Fruit fly (Drosophila melanogaster): ENCODE results near the gene by.
A peak's percentile ranks its signal among the peaks of the same experiment; 100 is the strongest.

by gene

DNA sequence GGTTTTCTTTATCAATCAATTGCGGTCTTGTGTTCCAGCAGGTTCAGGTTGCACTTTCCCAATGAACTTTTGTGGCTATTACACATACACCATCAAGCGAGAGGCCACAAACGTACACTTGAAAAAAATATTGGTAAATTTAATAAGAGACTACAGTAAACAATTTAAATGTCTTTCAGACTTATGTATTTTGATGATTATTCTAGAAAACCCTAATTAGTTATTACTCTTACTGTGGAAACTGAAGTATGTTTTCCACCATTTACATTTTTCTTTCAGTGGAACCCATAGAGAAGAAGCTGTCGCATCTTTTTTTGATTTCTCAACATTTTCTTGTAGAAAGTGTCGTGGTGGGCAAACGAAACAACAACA, 1.3 kb upstream of the by start (continued):
- no peak for TF ChIP-seq fd102C (GFP tag; optimal IDR thresholded peaks at IDR 0.05)
- peak; percentile 89 for TF ChIP-seq CrebB (tag; optimal IDR thresholded peaks at IDR 0.05)
- TF ChIP-seq lmd (GFP tag; IDR thresholded peaks at IDR 0.05): peak; percentile 87
- TF ChIP-seq slp2 (GFP tag; optimal IDR thresholded peaks at IDR 0.05): peak; percentile 88
- peak; percentile 90 for TF ChIP-seq cato (GFP tag; optimal IDR thresholded peaks at IDR 0.05; ENCODE audit: borderline replicate concordance)
- peak; percentile 77 for TF ChIP-seq fd64A (GFP tag; optimal IDR thresholded peaks at IDR 0.05)
- peak; percentile 93 for TF ChIP-seq CG6254 (GFP tag; optimal IDR thresholded peaks at IDR 0.05)
- TF ChIP-seq CG32767 (GFP tag; IDR thresholded peaks at IDR 0.05): peak; percentile 74; the same call in 1 of the 2 replicates
- peak; percentile 96 for TF ChIP-seq Asciz (GFP tag; optimal IDR thresholded peaks at IDR 0.05)
- TF ChIP-seq HLHmδ (GFP tag; optimal IDR thresholded peaks at IDR 0.05): no peak
- peak; percentile 95 for TF ChIP-seq CG1529 (GFP tag; optimal IDR thresholded peaks at IDR 0.05)
- peak; percentile 87 for TF ChIP-seq mam (GFP tag; optimal IDR thresholded peaks at IDR 0.05)
- peak; percentile 82 for TF ChIP-seq dimm (GFP tag; IDR thresholded peaks at IDR 0.05)
- peak; percentile 81 for TF ChIP-seq NK7.1 (GFP tag; optimal IDR thresholded peaks at IDR 0.05)
- peak; percentile 93 for TF ChIP-seq trem (tag; optimal IDR thresholded peaks at IDR 0.05)
- TF ChIP-seq CG6791 (GFP tag; IDR thresholded peaks at IDR 0.05; ENCODE audit: partially characterized antibody): no peak
- peak; percentile 93 for TF ChIP-seq wor (GFP tag; IDR thresholded peaks at IDR 0.05)
- no peak for TF ChIP-seq Dfd (GFP tag; optimal IDR thresholded peaks at IDR 0.05)
- no peak for TF ChIP-seq nerfin-2 (GFP tag; IDR thresholded peaks at IDR 0.05; ENCODE audit: partially characterized antibody)
- TF ChIP-seq NC2α (GFP tag; optimal IDR thresholded peaks at IDR 0.05): peak; percentile 86
- peak; percentile 96 for TF ChIP-seq Oli (tag; optimal IDR thresholded peaks at IDR 0.05)
- peak; percentile 52 for TF ChIP-seq Usf (GFP tag; optimal IDR thresholded peaks at IDR 0.05)
- TF ChIP-seq dmrt11E (tag; optimal IDR thresholded peaks at IDR 0.05): peak; percentile 82
- peak; percentile 87 for TF ChIP-seq HHEX (GFP tag; optimal IDR thresholded peaks at IDR 0.05)
- TF ChIP-seq CG6683 (GFP tag; optimal IDR thresholded peaks at IDR 0.05): peak; percentile 65
- no peak for TF ChIP-seq Tbp (GFP tag; optimal IDR thresholded peaks at IDR 0.05)
- TF ChIP-seq tup (GFP tag; optimal IDR thresholded peaks at IDR 0.05): peak; percentile 53
- peak; percentile 38 for TF ChIP-seq sd (tag; optimal IDR thresholded peaks at IDR 0.05)
- no peak for TF ChIP-seq CG13287 (GFP tag; IDR thresholded peaks at IDR 0.05; ENCODE audit: partially characterized antibody)
- peak; percentile 42 for TF ChIP-seq CG4404 (GFP tag; IDR thresholded peaks at IDR 0.05)
- no peak for TF ChIP-seq CG34224 (GFP tag; IDR thresholded peaks at IDR 0.05; ENCODE audit: partially characterized antibody)
- TF ChIP-seq D (optimal IDR thresholded peaks at IDR 0.05): no peak
- TF ChIP-seq D (GFP tag; optimal IDR thresholded peaks at IDR 0.05): peak; percentile 94
- peak; percentile 68 for TF ChIP-seq cwo (GFP tag; optimal IDR thresholded peaks at IDR 0.05)
- peak; percentile 88 for TF ChIP-seq Dip3 (GFP tag; optimal IDR thresholded peaks at IDR 0.05)
- TF ChIP-seq CG8359 (GFP tag; optimal IDR thresholded peaks at IDR 0.05; ENCODE audit: borderline replicate concordance): peak; percentile 83
- TF ChIP-seq org-1 (GFP tag; optimal IDR thresholded peaks at IDR 0.05): peak; percentile 84
- peak; percentile 77 to 96 for TF ChIP-seq Hr51 (GFP tag; optimal IDR thresholded peaks at IDR 0.05)
- TF ChIP-seq Abd-B (GFP tag; optimal IDR thresholded peaks at IDR 0.05): no peak
- TF ChIP-seq CG8281 (tag; optimal IDR thresholded peaks at IDR 0.05): peak; percentile 70
- TF ChIP-seq CG15601 (tag; optimal IDR thresholded peaks at IDR 0.05): peak; percentile 93
- no peak for TF ChIP-seq CG13894 (tag; optimal IDR thresholded peaks at IDR 0.05)
- TF ChIP-seq HmgD (GFP tag; optimal IDR thresholded peaks at IDR 0.05): peak; percentile 9
- peak; percentile 78 for TF ChIP-seq CG6272 (GFP tag; IDR thresholded peaks at IDR 0.05)
- TF ChIP-seq CG10209 (GFP tag; optimal IDR thresholded peaks at IDR 0.05): peak; percentile 87
- TF ChIP-seq row (GFP tag; IDR thresholded peaks at IDR 0.05): peak; percentile 88
- TF ChIP-seq PHDP (tag; optimal IDR thresholded peaks at IDR 0.05): peak; percentile 96
- peak; percentile 86 for TF ChIP-seq CG4730 (GFP tag; IDR thresholded peaks at IDR 0.05)
- peak; percentile 65 for TF ChIP-seq CTCF (GFP tag; optimal IDR thresholded peaks at IDR 0.05)
- TF ChIP-seq slbo (GFP tag; IDR thresholded peaks at IDR 0.05): peak; percentile 93
- TF ChIP-seq lbe (GFP tag; optimal IDR thresholded peaks at IDR 0.05): peak; percentile 35
